Fruit fly (Drosophila melanogaster) Kc167 (cell line): ENCODE measurements around the gene CG34280.

ENCODE experiments used
- Myc ChIP-seq: fragments of >200 bp; optimal IDR thresholded peaks from 2 replicates; lab custom pipeline; 2017; ENCODE audit warnings: missing external identifiers
- Sin3A ChIP-seq: fragments of >200 bp; optimal IDR thresholded peaks from 2 replicates; lab custom pipeline; 2018; ENCODE audit warnings: missing external identifiers
- h ChIP-seq: fragments of >200 bp; optimal IDR thresholded peaks from 3 replicates; lab custom pipeline; 2018; ENCODE audit warnings: missing external identifiers
- insv ChIP-seq: fragments of >200 bp; optimal IDR thresholded peaks from 3 replicates; lab custom pipeline; 2018; ENCODE audit warnings: missing external identifiers
- psq ChIP-seq: fragments of >200 bp; optimal IDR thresholded peaks from 2 replicates; lab custom pipeline; 2017; ENCODE audit warnings: missing external identifiers
- ttk ChIP-seq: sonication (Bioruptor generic); optimal IDR thresholded peaks from 2 replicates; lab custom pipeline; 2017; ENCODE audit warnings: missing external identifiers

The CG34280 gene

dm6 chr3R:17417167-17417566, 13.6 kb upstream of the CG34280 start, which contains the start of gene CG33333:
TSS of gene CG33333 (plus strand) at chr3R:17417467.
- TF ChIP-seq psq (lab: Kevin White, UChicago) (no peak), Sin3A (lab: Kevin White, UChicago) (no peak), h (lab: Kevin White, UChicago) (no peak), insv (lab: Kevin White, UChicago) (no peak), ttk (no peak), Myc (no peak)

DNA sequence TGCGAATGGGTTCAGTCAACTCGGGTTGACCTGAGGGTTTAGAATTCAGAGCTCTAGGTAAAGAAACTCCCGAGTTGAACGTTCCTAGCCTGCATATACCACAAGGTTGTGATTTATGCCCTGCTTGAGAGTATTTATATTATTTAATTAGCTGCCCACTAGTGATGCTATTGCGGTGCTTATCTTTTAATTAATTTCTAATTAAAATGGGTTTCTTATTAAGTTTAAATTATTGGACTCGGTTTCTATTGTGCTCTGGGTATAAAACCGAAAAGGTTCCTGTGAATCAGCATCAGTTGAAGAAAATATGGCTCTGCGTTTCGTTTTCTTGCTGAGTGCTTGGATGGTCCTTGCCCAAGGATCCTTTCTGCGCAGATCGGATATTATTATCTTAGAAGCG, 11.9 kb upstream of the CG34280 start, which contains the start of gene CG5866:
Gene CG5866, plus strand, starts transcription at position 301 of the 400 bp plus-strand sequence.
- TF ChIP-seq insv (lab: Kevin White, UChicago), result no peak
- no peak for TF ChIP-seq ttk
- TF ChIP-seq psq (lab: Kevin White, UChicago), result no peak
- TF ChIP-seq Myc, result no peak
- no peak for TF ChIP-seq Sin3A (lab: Kevin White, UChicago)
- TF ChIP-seq h (lab: Kevin White, UChicago), result no peak

dm6 chr3R:17413601-17414000, 10.1 kb upstream of the CG34280 start, which contains the start of gene CG42822:
TSS of gene CG42822 (plus strand) at chr3R:17413901.
- no peak for TF ChIP-seq psq (lab: Kevin White, UChicago)
- no peak for TF ChIP-seq insv (lab: Kevin White, UChicago)
- no peak for TF ChIP-seq ttk
- no peak for TF ChIP-seq Sin3A (lab: Kevin White, UChicago)
- no peak for TF ChIP-seq Myc

DNA sequence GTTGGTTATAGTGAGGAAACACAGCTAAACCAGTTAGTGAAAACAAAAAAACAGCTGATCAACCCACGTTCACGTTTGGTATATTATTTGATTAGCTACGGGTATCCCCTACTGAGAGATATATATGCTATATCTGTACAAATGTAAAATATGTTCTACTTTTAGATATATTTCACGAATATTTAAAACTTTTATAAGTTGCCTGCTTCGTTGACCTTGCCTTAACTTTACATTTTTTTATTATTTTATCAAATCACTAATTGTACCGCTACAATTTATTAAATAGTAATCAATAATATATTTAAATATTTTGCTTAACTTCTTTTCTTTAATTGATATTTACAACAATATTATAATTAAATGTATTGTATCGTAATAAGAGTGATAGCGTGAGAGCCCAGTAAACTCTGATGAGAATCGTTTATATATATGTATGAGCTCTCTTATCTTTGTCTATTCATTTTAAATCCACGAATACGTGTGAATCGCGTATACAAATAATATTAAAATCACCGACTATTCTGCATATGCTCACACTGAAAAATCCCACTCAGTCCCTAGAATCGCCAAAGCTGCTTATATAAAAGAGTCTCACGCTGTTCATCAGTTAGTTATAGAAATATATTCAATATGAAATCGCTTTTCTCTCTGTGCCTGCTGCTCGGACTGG, 9.1 kb upstream of the CG34280 start, which contains the start of gene CG42821:
Gene CG42821, plus strand, starts transcription at position 620 of the 670 bp plus-strand sequence.
- no peak for TF ChIP-seq h (lab: Kevin White, UChicago)
- TF ChIP-seq insv (lab: Kevin White, UChicago), result no peak
- no peak for TF ChIP-seq Myc
- no peak for TF ChIP-seq psq (lab: Kevin White, UChicago)
- no peak for TF ChIP-seq ttk
- no peak for TF ChIP-seq Sin3A (lab: Kevin White, UChicago)

DNA sequence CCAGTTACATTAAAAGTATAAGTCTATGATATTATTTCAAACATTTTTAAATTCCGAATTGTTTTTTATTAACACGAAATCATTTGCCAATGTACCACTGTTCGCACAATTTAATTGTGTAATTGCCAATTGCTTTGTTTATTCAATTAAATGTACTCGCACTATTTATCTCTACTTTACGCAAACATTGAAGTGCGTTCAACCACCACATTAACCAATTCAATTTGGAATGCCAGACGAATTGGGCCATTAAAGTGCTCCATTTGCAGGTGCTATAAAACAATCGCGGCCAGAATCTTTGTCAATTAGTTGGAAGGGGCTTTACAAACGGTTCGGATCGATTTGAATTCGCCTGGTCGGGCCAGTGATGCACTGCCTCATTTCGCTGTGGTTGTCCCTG, 7.3 kb upstream of the CG34280 start, which contains the start of gene CG5863:
Gene CG5863, plus strand, starts transcription at position 301 of the 400 bp plus-strand sequence.
- no peak for TF ChIP-seq ttk
- TF ChIP-seq Myc, result no peak
- TF ChIP-seq insv (lab: Kevin White, UChicago), result no peak
- TF ChIP-seq Sin3A (lab: Kevin White, UChicago), result no peak

- TF ChIP-seq psq (lab: Kevin White, UChicago) (no peak), Myc (no peak), h (lab: Kevin White, UChicago) (no peak), insv (lab: Kevin White, UChicago) (no peak), Sin3A (lab: Kevin White, UChicago) (no peak), ttk (no peak)
Measured at dm6 chr3R:17409319-17409718, 5.8 kb upstream of the CG34280 start, which contains the start of gene CG5860. TSS of gene CG5860 (plus strand) at chr3R:17409619.

DNA sequence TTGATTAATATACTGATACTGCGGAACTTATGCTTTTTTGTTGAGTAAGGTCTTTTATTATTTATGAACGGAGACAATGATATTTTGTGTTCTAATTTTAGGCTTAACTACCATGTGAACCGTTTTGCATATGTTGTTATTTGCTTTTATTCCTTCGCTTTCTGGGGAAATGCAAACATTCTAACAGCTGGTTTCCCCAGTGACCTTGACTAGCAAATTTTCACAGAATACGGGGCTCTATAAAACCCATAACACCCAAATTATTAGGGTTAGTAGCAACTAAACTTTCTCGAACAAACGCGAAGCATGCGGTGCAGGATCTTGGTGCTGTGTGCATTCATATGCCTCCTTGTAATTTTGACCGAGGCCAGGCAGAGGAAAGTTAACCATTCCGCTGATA, 4.1 kb upstream of the CG34280 start, which contains the start of gene CG17283:
Gene CG17283, plus strand, starts transcription at position 301 of the 400 bp plus-strand sequence.
- TF ChIP-seq insv (lab: Kevin White, UChicago) (no peak), Sin3A (lab: Kevin White, UChicago) (no peak), ttk (no peak), Myc (no peak), h (lab: Kevin White, UChicago) (no peak), psq (lab: Kevin White, UChicago) (no peak)

DNA sequence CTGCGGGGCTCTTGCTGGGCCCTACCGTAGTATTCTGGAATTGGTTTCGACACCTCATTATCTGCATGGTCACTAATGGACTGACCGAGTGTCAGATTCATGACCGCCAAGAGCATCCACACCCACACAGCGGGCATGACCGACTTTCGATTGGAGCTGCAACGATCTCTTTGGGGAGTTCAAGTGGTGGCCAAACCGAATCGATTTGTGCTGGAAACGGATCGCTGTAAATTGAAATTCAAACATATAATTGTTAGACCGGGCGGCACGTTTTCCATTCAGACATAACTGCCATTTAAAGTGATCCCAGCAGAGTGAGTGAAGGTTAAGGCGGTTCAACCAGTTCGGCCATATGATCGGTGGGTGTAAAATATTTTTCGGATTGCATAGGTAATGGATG, 2.9 kb upstream of the CG34280 start, which contains the start of the genes CG42824 and CG42798:
Gene CG42824, minus strand, starts transcription at position 101 of the 400 bp plus-strand sequence.
Gene CG42798, plus strand, starts transcription at position 268 of the 400 bp plus-strand sequence.
- TF ChIP-seq Sin3A (lab: Kevin White, UChicago), result no peak
- TF ChIP-seq insv (lab: Kevin White, UChicago), result no peak
- TF ChIP-seq psq (lab: Kevin White, UChicago), result no peak
- TF ChIP-seq Myc, result no peak
- TF ChIP-seq ttk, result no peak
- TF ChIP-seq h (lab: Kevin White, UChicago), result no peak

DNA sequence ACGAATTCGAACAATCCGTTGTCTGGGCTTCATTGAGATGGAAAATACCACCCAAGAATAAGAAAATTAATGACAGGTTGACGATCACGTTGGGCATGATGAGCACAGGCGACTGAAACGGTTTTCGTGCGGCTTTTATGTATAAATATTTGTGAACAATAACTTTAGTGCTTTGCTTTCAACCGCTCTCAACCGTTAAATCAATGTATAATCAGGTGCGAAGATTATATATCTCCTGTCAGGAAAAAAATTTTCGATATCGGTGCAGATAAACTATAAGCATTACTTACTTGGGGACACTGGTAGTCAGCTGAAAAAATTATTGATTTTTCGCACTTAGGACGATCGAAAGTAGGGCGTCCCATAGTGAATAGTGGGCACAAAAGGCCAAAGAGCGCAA, 1.5 kb upstream of the CG34280 start, which contains the start of gene CG42823:
Gene CG42823, minus strand, starts transcription at position 101 of the 400 bp plus-strand sequence.
- TF ChIP-seq h (lab: Kevin White, UChicago), result no peak
- TF ChIP-seq Myc, result no peak
- no peak for TF ChIP-seq insv (lab: Kevin White, UChicago)
- no peak for TF ChIP-seq psq (lab: Kevin White, UChicago)
- TF ChIP-seq Sin3A (lab: Kevin White, UChicago), result no peak
- TF ChIP-seq ttk, result no peak

- TF ChIP-seq h (lab: Kevin White, UChicago), result no peak
- TF ChIP-seq Sin3A (lab: Kevin White, UChicago), result no peak
- TF ChIP-seq Myc, result no peak
- TF ChIP-seq insv (lab: Kevin White, UChicago), result no peak
- TF ChIP-seq ttk, result no peak
- TF ChIP-seq psq (lab: Kevin White, UChicago), result no peak
Measured at dm6 chr3R:17404155-17404554, 637 bp upstream of the CG34280 start.

dm6 chr3R:17403188-17403587, 330 bp downstream of the CG34280 start, which contains the start of gene CG34279:
TSS of gene CG34279 (minus strand) at chr3R:17403288.
- TF ChIP-seq psq (lab: Kevin White, UChicago) (no peak), insv (lab: Kevin White, UChicago) (no peak), Myc (no peak), Sin3A (lab: Kevin White, UChicago) (no peak), h (lab: Kevin White, UChicago) (no peak), ttk (no peak)

DNA sequence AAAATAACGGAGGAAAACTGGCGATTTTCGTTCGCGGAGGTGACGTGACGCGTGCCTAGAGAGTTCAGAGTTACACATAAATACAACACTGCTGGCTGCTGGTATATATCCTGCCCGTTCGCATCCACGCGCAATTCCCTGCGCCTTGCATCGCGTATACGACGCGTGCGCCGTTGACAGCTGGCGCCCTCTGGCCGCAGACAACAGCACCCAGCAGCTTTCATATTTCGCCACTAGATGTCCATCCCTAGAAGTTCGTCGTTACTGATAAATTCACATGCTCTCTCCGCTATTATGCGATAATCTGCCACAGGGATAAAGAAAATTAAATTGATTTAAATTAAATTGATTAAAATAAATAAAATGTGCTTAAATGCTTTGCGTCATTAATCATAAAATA, 1.1 kb downstream of the CG34280 start, which contains the start of gene Sur-8:
Gene Sur-8, minus strand, starts transcription at position 82 of the 400 bp plus-strand sequence.
- no peak for TF ChIP-seq Myc
- TF ChIP-seq h (lab: Kevin White, UChicago), result no peak
- no peak for TF ChIP-seq Sin3A (lab: Kevin White, UChicago)
- TF ChIP-seq ttk, result no peak
- no peak for TF ChIP-seq psq (lab: Kevin White, UChicago)
- TF ChIP-seq insv (lab: Kevin White, UChicago), result no peak
